Worm (Caenorhabditis elegans): ENCODE results near the gene par-3.

The par-3 gene

DNA sequence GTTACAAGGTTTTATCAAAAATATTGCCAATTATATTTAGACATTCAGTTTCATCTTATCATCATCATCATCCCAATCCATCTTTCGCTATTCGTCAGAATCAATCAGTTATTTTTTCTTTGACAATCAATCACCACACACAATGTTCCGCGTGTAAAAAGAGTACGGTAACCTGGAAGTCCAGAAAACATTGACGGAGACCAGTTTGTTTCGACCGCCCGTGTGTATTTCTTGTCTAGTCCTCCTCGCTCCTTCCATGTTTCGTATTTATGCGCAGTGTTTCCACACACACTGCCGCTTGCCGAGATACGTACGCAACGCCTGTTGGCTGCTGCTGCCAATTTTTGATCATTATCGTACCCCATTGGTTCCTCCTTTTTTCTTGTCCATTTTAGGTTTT lies 46.6 kb downstream of the par-3 start (continued):
- no peak for TF ChIP-seq nhr-77 (tag; optimal IDR thresholded peaks at IDR 0.05)
- no peak for TF ChIP-seq ceh-8 (GFP tag; optimal IDR thresholded peaks at IDR 0.05)
- TF ChIP-seq dsc-1 (tag; optimal IDR thresholded peaks at IDR 0.05): no peak

DNA sequence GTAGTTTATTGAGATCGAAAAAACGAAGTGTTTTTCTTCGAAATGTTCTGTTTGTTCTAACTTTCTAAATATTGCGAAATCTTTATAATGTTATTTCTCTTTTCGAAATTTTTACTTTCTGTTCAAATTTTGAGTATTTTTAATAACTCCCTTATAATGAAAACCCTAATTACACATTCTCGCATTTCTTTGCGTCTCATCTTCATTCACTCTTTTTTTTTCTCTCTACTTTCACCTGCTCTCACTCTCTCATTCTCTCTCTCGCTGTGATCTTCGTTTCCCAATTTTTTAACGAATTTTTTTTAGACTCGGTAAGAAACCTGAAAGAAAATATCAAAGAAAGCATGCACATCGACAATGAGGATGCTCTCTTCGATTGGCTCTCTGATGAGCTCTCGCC lies 47.2 kb downstream of the par-3 start, which contains the start of gene rbm-26:
TSS of gene rbm-26 (plus strand) at position 301 of the 400 bp plus-strand sequence.
- TF ChIP-seq blmp-1 (tag; optimal IDR thresholded peaks at IDR 0.05) (peak; percentile 56), Y116A8C.19 (tag; optimal IDR thresholded peaks at IDR 0.05; ENCODE audit: borderline replicate concordance) (no peak)

DNA sequence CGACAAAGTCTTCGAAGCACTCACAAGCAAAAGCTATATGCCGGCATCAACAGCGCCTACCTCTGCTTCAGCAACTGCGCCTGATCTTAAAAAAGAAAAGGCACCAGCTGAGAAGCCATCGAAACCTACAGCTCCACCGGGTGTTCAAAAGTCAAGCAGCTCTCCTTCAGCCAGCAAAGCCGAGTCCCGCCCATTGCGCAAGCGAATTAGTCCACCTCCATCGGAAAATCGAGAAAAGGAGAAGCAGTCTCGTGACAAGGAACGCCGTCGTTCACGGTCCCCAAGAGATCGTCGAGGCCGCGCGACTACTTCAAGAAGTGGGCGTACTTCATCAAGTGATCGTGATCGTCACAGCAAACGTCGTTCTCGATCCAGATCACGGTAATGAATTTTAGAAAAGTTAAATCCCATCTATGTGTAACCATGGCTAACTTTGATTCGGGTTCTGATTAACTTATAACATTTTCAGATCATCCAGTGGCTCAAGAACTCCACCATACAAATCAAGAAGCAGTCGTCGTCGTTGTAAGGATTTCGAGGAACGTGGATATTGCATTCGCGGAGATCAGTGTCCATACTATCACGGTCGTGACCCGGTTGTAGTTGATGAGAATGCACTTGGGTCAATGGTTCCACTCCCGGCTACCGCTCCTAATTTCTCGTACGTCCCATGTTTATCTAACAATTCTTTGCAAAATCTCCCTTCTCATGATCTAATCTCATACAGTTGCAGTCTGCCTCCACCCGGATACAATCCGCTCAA lies 48.0 kb downstream of the par-3 start:
- TF ChIP-seq tlp-1 (tag; optimal IDR thresholded peaks at IDR 0.05) (no peak), ceh-82 (tag; optimal IDR thresholded peaks at IDR 0.05) (no peak), hpl-2 (GFP tag; optimal IDR thresholded peaks at IDR 0.05) (no peak), efl-1 (optimal IDR thresholded peaks at IDR 0.05) (no peak), efl-1 (GFP tag; optimal IDR thresholded peaks at IDR 0.05 in 1 of 2) (no peak), unc-86 (tag; optimal IDR thresholded peaks at IDR 0.05) (no peak), sptf-1 (tag; optimal IDR thresholded peaks at IDR 0.05) (no peak), grh-1 (GFP tag; IDR thresholded peaks at IDR 0.05) (no peak), tbx-2 (tag; optimal IDR thresholded peaks at IDR 0.05) (no peak), C04F5.9 (tag; optimal IDR thresholded peaks at IDR 0.05) (no peak), nhr-84 (tag; optimal IDR thresholded peaks at IDR 0.05) (no peak), snu-23 (GFP tag; optimal IDR thresholded peaks at IDR 0.05) (no peak), nhr-12 (tag; optimal IDR thresholded peaks at IDR 0.05) (no peak), nhr-237 (tag; optimal IDR thresholded peaks at IDR 0.05) (no peak), fos-1 (tag; optimal IDR thresholded peaks at IDR 0.05) (no peak), ama-1 (optimal IDR thresholded peaks at IDR 0.05) (no peak), nhr-85 (tag) (no peak), hlh-17 (GFP tag; optimal IDR thresholded peaks at IDR 0.05; ENCODE audit: borderline replicate concordance) (no peak), unc-62 (GFP tag; optimal IDR thresholded peaks at IDR 0.05) (no peak), unc-30 (tag; optimal IDR thresholded peaks at IDR 0.05) (no peak)

DNA sequence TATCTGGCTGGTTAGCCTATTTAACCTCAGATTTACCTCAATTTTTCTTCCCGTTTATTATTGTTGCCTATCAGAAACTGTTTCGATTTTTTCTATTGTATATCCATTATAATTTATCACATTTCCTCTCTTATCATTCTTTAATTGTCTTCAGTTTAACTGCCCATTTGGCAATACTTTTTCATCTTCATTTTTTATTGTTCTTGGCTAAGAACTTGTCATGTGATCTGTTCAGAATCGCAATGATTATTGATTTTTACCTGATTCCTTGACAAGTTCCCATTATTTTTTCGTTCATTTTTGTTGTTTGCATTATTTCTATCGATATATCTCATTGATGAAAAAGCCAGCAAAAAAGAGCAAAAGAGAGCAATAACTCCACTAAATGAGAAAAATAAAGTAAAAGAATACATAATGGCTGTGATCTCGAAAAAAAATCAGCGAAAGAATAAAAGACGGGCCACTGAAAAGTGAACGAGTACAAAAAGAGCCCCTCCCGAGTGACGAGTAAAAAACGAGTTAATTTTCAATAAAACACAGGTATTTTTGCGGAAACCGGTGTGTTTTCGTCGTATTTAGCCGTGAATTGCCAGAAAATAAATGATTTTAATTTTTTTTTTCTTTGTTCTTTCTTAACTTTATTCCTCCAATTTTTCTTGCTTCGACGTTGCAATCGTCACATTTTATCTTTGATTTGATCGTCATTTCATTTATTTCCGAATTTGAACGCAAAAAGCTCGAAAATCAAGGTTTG lies 50.4 kb downstream of the par-3 start, which contains the start of gene arf-1:
TSS of gene arf-1 (plus strand) at position 657 of the 754 bp plus-strand sequence.
- TF ChIP-seq lin-14 (GFP tag; optimal IDR thresholded peaks at IDR 0.05): peak; percentile 1
- peak in 1 of 6 experiments; percentile 8 for TF ChIP-seq elt-3 (tag; optimal IDR thresholded peaks at IDR 0.05)
- TF ChIP-seq ztf-4 (tag; optimal IDR thresholded peaks at IDR 0.05): no peak
- peak in 1 of 2 experiments; percentile 29 for TF ChIP-seq lin-35 (GFP tag; optimal IDR thresholded peaks at IDR 0.05)

DNA sequence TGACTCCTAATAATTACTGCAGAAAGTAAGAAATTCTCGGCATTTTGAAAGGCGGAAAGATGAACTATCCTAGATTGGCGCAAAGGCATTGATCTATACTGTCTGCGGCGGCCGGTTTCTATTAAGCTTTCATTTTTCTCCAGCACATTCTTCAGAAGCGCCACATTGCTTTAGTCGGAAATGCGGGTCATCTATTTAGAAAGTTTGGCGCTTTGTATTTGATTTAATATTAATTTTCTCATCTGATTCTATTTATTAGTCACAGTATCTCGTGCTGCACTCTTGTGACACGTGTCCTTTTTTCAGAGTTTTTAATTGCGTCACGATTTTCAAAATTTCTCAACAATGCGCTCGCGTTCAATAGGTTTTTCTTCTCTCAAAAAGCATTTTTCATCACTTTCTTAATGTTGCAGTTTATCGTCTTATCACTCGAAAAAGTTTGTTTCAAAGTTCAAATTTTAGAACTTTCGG lies 51.0 kb downstream of the par-3 start:
- TF ChIP-seq efl-1 (optimal IDR thresholded peaks at IDR 0.05) (no peak), efl-1 (GFP tag; optimal IDR thresholded peaks at IDR 0.05 in 1 of 2) (peak in 1 of 2 experiments; percentile 78), nhr-19 (GFP tag; conservative IDR thresholded peaks at IDR 0.05) (no peak), nhr-85 (tag) (peak; percentile 56), blmp-1 (tag; optimal IDR thresholded peaks at IDR 0.05) (peak; percentile 31)

DNA sequence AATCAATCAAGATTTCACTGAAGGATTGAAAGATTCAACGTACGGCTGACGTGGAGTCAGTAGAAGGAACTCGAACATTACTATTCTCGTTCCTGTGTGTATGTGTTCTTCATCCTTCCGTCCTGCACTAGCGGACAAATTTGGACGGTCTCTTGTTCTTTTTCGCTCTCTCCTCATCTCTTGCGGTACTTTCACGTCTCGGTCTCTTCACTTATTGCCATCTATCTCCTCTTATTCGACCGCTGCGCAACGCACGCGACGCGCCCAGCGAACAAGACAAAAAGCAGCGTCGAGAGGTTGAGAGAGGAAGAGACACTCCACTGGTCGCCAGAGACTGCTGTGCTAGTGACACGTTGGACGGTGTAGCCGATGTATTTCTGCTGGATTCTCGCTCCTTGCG lies 51.4 kb downstream of the par-3 start:
- peak; percentile 54 for TF ChIP-seq skn-1 (tag; optimal IDR thresholded peaks at IDR 0.05)
- no peak for TF ChIP-seq hlh-17 (GFP tag; optimal IDR thresholded peaks at IDR 0.05; ENCODE audit: borderline replicate concordance)
- TF ChIP-seq swsn-7 (tag; optimal IDR thresholded peaks at IDR 0.05): peak; percentile 56
- peak; percentile 57 for TF ChIP-seq C16A3.4 (tag; optimal IDR thresholded peaks at IDR 0.05)
- no peak for TF ChIP-seq zip-4 (GFP tag; optimal IDR thresholded peaks at IDR 0.05)
- TF ChIP-seq unc-86 (tag; optimal IDR thresholded peaks at IDR 0.05): peak; percentile 35
- peak; percentile 90 for TF ChIP-seq lin-14 (GFP tag; optimal IDR thresholded peaks at IDR 0.05)
- peak; percentile 18 for TF ChIP-seq jun-1 (tag; optimal IDR thresholded peaks at IDR 0.05)
- TF ChIP-seq C34B4.2 (tag; optimal IDR thresholded peaks at IDR 0.05): no peak
- peak; percentile 28 for TF ChIP-seq fos-1 (tag; optimal IDR thresholded peaks at IDR 0.05)
- TF ChIP-seq lsy-2 (tag; optimal IDR thresholded peaks at IDR 0.05): peak; percentile 50 to 84
- peak; percentile 40 for TF ChIP-seq nhr-47 (tag; optimal IDR thresholded peaks at IDR 0.05)
- TF ChIP-seq dsc-1 (tag; optimal IDR thresholded peaks at IDR 0.05): peak; percentile 30
- peak; percentile 24 for TF ChIP-seq lin-15B (tag; optimal IDR thresholded peaks at IDR 0.05)
- TF ChIP-seq snpc-4 (tag; optimal IDR thresholded peaks at IDR 0.05): peak; percentile 31
- no peak for TF ChIP-seq mab-9 (GFP tag; IDR thresholded peaks at IDR 0.05)
- TF ChIP-seq efl-3 (GFP tag; optimal IDR thresholded peaks at IDR 0.05): no peak
- peak; percentile 46 for TF ChIP-seq tbx-2 (tag; optimal IDR thresholded peaks at IDR 0.05)
